Fruit fly (Drosophila melanogaster) whole organism, wandering third instar larva: Measurements from ENCODE around the gene lectin-37Da.

Experiments
- Abd-B ChIP-seq: fragments of >200 bp; optimal IDR thresholded peaks from 2 replicates; lab custom pipeline; 2017; ENCODE audit warnings: missing biosample characterization, missing genetic modification characterization
- CG32264 ChIP-seq: fragments of 200-800 bp; sonication (Bioruptor generic); optimal IDR thresholded peaks from 2 replicates; lab custom pipeline; 2016; ENCODE audit warnings: missing biosample characterization, missing genetic modification characterization
- CG9705 ChIP-seq: fragments of 200-800 bp; sonication (Bioruptor generic); optimal IDR thresholded peaks from 2 replicates; lab custom pipeline; 2018; ENCODE audit warnings: missing biosample characterization, mild to moderate bottlenecking, missing genetic modification characterization
- CrebA ChIP-seq: fragments of 200-800 bp; sonication (Bioruptor generic); optimal IDR thresholded peaks from 2 replicates; lab custom pipeline; 2016; ENCODE audit warnings: missing biosample characterization, mild to moderate bottlenecking, missing genetic modification characterization, borderline replicate concordance
- Dfd ChIP-seq: fragments of >200 bp; optimal IDR thresholded peaks from 2 replicates; lab custom pipeline; 2017; ENCODE audit warnings: missing biosample characterization, missing genetic modification characterization
- HLH106 ChIP-seq: fragments of 200-800 bp; optimal IDR thresholded peaks from 3 replicates; lab custom pipeline; 2019; ENCODE audit warnings: missing biosample characterization, mild to moderate bottlenecking, missing genetic modification characterization, moderate library complexity
- Hnf4 ChIP-seq: fragments of 200-800 bp; sonication (Bioruptor generic); optimal IDR thresholded peaks from 2 replicates; lab custom pipeline; 2016; ENCODE audit warnings: missing biosample characterization, mild to moderate bottlenecking, missing genetic modification characterization
- Hr78 ChIP-seq: fragments of >200 bp; optimal IDR thresholded peaks from 2 replicates; lab custom pipeline; 2017; ENCODE audit warnings: missing biosample characterization, missing genetic modification characterization
- Hr83 ChIP-seq: fragments of 200-300 bp; sonication (Bioruptor generic); optimal IDR thresholded peaks from 2 replicates; lab custom pipeline; 2016; ENCODE audit warnings: missing biosample characterization, mild to moderate bottlenecking, missing genetic modification characterization, moderate library complexity; ENCODE audit not compliant: poor library complexity, severe bottlenecking
- Myc ChIP-seq: fragments of >200 bp; optimal IDR thresholded peaks from 2 replicates; lab custom pipeline; 2017
- N ChIP-seq: fragments of >200 bp; optimal IDR thresholded peaks from 2 replicates; lab custom pipeline; 2018; ENCODE audit warnings: missing biosample characterization, missing external identifiers, missing genetic modification characterization
- OdsH ChIP-seq: fragments of 200-800 bp; sonication (Bioruptor generic); optimal IDR thresholded peaks from 2 replicates; lab custom pipeline; 2016; ENCODE audit warnings: missing biosample characterization, mild to moderate bottlenecking, missing genetic modification characterization
- Rel ChIP-seq, 2 experiments: fragments of 200-800 bp; sonication (Bioruptor generic) in 1 of 2; optimal IDR thresholded peaks; 2 replicates in 1 of 2; 3 replicates in 1 of 2; lab custom pipeline; 2016 to 2019; ENCODE audit warnings: mild to moderate bottlenecking in 2 of 2, missing biosample characterization in 2 of 2, missing genetic modification characterization in 2 of 2, moderate library complexity in 1 of 2
- Sp1 ChIP-seq: fragments of 200-800 bp; sonication (Bioruptor generic); optimal IDR thresholded peaks from 3 replicates; lab custom pipeline; 2019; ENCODE audit warnings: missing biosample characterization, mild to moderate bottlenecking, missing genetic modification characterization, moderate library complexity
- Vsx2 ChIP-seq: fragments of 200-300, 225-300 bp; sonication (Bioruptor generic); optimal IDR thresholded peaks from 2 replicates; lab custom pipeline; 2018; ENCODE audit warnings: missing biosample characterization, missing genetic modification characterization; ENCODE audit not compliant: partially characterized antibody
- br ChIP-seq: fragments of 200-800 bp; sonication (Bioruptor generic); optimal IDR thresholded peaks from 2 replicates; lab custom pipeline; 2016; ENCODE audit warnings: missing biosample characterization, missing genetic modification characterization
- brk ChIP-seq: fragments of 200-800 bp; sonication (Bioruptor generic); optimal IDR thresholded peaks from 2 replicates; lab custom pipeline; 2016; ENCODE audit warnings: missing biosample characterization, mild to moderate bottlenecking, missing genetic modification characterization
- dl ChIP-seq, 2 experiments: fragments of 175-275, 200-275 bp in 1 of 2; fragments of 200-275 bp in 1 of 2; sonication (Bioruptor generic); optimal IDR thresholded peaks; lab custom pipeline; 2018; ENCODE audit warnings: mild to moderate bottlenecking in 2 of 2, missing biosample characterization in 2 of 2, missing genetic modification characterization in 2 of 2, moderate library complexity in 2 of 2; ENCODE audit not compliant: partially characterized antibody in 2 of 2, insufficient read depth in 1 of 2
- dmrt93B ChIP-seq: fragments of 200-800 bp; sonication (Bioruptor generic); optimal IDR thresholded peaks from 2 replicates; lab custom pipeline; 2018; ENCODE audit warnings: missing biosample characterization, mild to moderate bottlenecking, missing genetic modification characterization
- dsf ChIP-seq: sonication (Bioruptor generic); optimal IDR thresholded peaks from 2 replicates; lab custom pipeline; 2016; ENCODE audit warnings: missing biosample characterization, missing genetic modification characterization, borderline replicate concordance
- ey ChIP-seq: fragments of 200-800 bp; sonication (Bioruptor generic); optimal IDR thresholded peaks from 2 replicates; lab custom pipeline; 2016; ENCODE audit warnings: missing biosample characterization, missing genetic modification characterization
- foxo ChIP-seq, 2 experiments: fragments of 200-800 bp; sonication (Bioruptor generic); optimal IDR thresholded peaks; 2 replicates in 1 of 2; 3 replicates in 1 of 2; lab custom pipeline; 2016 to 2017; ENCODE audit warnings: missing biosample characterization in 2 of 2, missing genetic modification characterization in 2 of 2
- fru ChIP-seq: fragments of 200-800 bp; sonication (Bioruptor generic); optimal IDR thresholded peaks from 3 replicates; lab custom pipeline; 2016; ENCODE audit warnings: missing biosample characterization, mild to moderate bottlenecking, missing genetic modification characterization
- h ChIP-seq: fragments of 200-800 bp; sonication (Bioruptor generic); optimal IDR thresholded peaks from 3 replicates; lab custom pipeline; 2016; ENCODE audit warnings: missing biosample characterization, mild to moderate bottlenecking, missing genetic modification characterization
- pan ChIP-seq: fragments of >200 bp; optimal IDR thresholded peaks from 2 replicates; lab custom pipeline; 2017
- psq ChIP-seq: fragments of 200-800 bp; sonication (Bioruptor generic); optimal IDR thresholded peaks from 3 replicates; lab custom pipeline; 2017; ENCODE audit warnings: missing biosample characterization, mild to moderate bottlenecking, missing genetic modification characterization, moderate library complexity
- rgr ChIP-seq: fragments of 200-800 bp; sonication (Bioruptor generic); optimal IDR thresholded peaks from 3 replicates; lab custom pipeline; 2016; ENCODE audit warnings: missing biosample characterization, mild to moderate bottlenecking, missing genetic modification characterization
- sage ChIP-seq: fragments of 200-800 bp; sonication (Bioruptor generic); optimal IDR thresholded peaks from 2 replicates; lab custom pipeline; 2016; ENCODE audit warnings: missing biosample characterization, mild to moderate bottlenecking, missing genetic modification characterization
- sv ChIP-seq: fragments of 200-800 bp; sonication (Bioruptor generic); optimal IDR thresholded peaks from 3 replicates; lab custom pipeline; 2016; ENCODE audit warnings: missing biosample characterization, missing genetic modification characterization
- woc ChIP-seq: sonication (Bioruptor generic); optimal IDR thresholded peaks from 2 replicates; lab custom pipeline; 2016; ENCODE audit warnings: missing biosample characterization, mild to moderate bottlenecking, missing genetic modification characterization

lectin-37Da gene

dm6 chr2L:19418017-19418416, at the start of gene lectin-37Da:
lectin-37Da (plus strand) TSS chr2L:19418317.
- no peak for TF ChIP-seq Hnf4
- no peak for TF ChIP-seq rgr
- no peak for TF ChIP-seq h (GFP tag; lab: Kevin White, UChicago)
- TF ChIP-seq Sp1 (GFP tag; lab: Kevin White, UChicago) = no peak
- no peak for TF ChIP-seq Rel (GFP tag; optimal IDR thresholded peaks at IDR 0.05; lab: Kevin White, UChicago)
- no peak for TF ChIP-seq Rel (tag; optimal IDR thresholded peaks at IDR 0.05; lab: Kevin White, UChicago)
- no peak for TF ChIP-seq Abd-B (GFP tag; lab: Kevin White, UChicago)
- no peak for TF ChIP-seq Myc (lab: Kevin White, UChicago)

- TF ChIP-seq Hr78 (GFP tag; lab: Kevin White, UChicago) = no peak
- no peak for TF ChIP-seq Rel (GFP tag; optimal IDR thresholded peaks at IDR 0.05; lab: Kevin White, UChicago)
- TF ChIP-seq Rel (tag; optimal IDR thresholded peaks at IDR 0.05; lab: Kevin White, UChicago) = no peak
- TF ChIP-seq dsf (GFP tag; lab: Kevin White, UChicago) = no peak
- TF ChIP-seq Abd-B (GFP tag; lab: Kevin White, UChicago) = no peak
These were observed 48.1 kb upstream of the lectin-37Da start, which contains the start of gene CG17349 for dm6 chr2L:19370046-19370445. CG17349 (plus strand) TSS chr2L:19370445.

- TF ChIP-seq Hnf4 (no peak), foxo (GFP tag; optimal IDR thresholded peaks at IDR 0.05; lab: Kevin White, UChicago) (peak in 1 of 2 experiments; percentile 10)
These were observed 44.3 kb upstream of the lectin-37Da start for dm6 chr2L:19373809-19374208.

- TF ChIP-seq Sp1 (GFP tag; lab: Kevin White, UChicago) = peak; percentile 39
- TF ChIP-seq Vsx2 (GFP tag; lab: Kevin White, UChicago) = no peak
- TF ChIP-seq dmrt93B = peak; percentile 14
- TF ChIP-seq sv = no peak
- TF ChIP-seq OdsH (GFP tag; lab: Kevin White, UChicago) = peak; percentile 1
- TF ChIP-seq h (GFP tag; lab: Kevin White, UChicago) = peak; percentile 21
- no peak for TF ChIP-seq sage (GFP tag; lab: Kevin White, UChicago)
- TF ChIP-seq br = no peak
- TF ChIP-seq fru = peak; percentile 26
- no peak for TF ChIP-seq psq
- TF ChIP-seq CG9705 = no peak
- TF ChIP-seq Hr83 = no peak
- no peak for TF ChIP-seq Hnf4
- TF ChIP-seq brk (GFP tag; lab: Kevin White, UChicago) = no peak
- TF ChIP-seq Hr78 (GFP tag; lab: Kevin White, UChicago) = no peak
- TF ChIP-seq rgr = peak; percentile 41
- TF ChIP-seq pan (lab: Kevin White, UChicago) = no peak
- TF ChIP-seq HLH106 = peak; percentile 32
- TF ChIP-seq CG32264 (GFP tag; lab: Kevin White, UChicago) = no peak
- TF ChIP-seq woc (GFP tag; lab: Kevin White, UChicago) = no peak
- TF ChIP-seq Dfd (GFP tag; lab: Kevin White, UChicago) = no peak
- no peak for TF ChIP-seq Myc (lab: Kevin White, UChicago)
- no peak for TF ChIP-seq CrebA (GFP tag; lab: Kevin White, UChicago)
- TF ChIP-seq ey (GFP tag; lab: Kevin White, UChicago) = peak; percentile 38
- TF ChIP-seq dl (GFP tag; optimal IDR thresholded peaks at IDR 0.05; lab: Kevin White, UChicago; ENCODE audit: insufficient read depth in 1 of 2, partially characterized antibody in 2 of 2) = no peak
- TF ChIP-seq Rel (GFP tag; optimal IDR thresholded peaks at IDR 0.05; lab: Kevin White, UChicago) = no peak
- no peak for TF ChIP-seq Rel (tag; optimal IDR thresholded peaks at IDR 0.05; lab: Kevin White, UChicago)
- no peak for TF ChIP-seq dsf (GFP tag; lab: Kevin White, UChicago)
- no peak for TF ChIP-seq N (GFP tag; lab: Kevin White, UChicago)
- TF ChIP-seq foxo (GFP tag; optimal IDR thresholded peaks at IDR 0.05; lab: Kevin White, UChicago) = peak in 1 of 2 experiments; percentile 29
- TF ChIP-seq, all 38 proteins: peak for 9
These were observed 42.0 kb upstream of the lectin-37Da start for dm6 chr2L:19376145-19376544.
